Worm (Caenorhabditis elegans) whole organism, midembryonic: Measurements from ENCODE around the gene str-45.

ENCODE experiments used
- T22C8.4 ChIP-seq: fragments of 200-800 bp; sonication (Bioruptor generic); IDR thresholded peaks from 2 replicates; pipeline ENCODE4 v1.3.6; 2022; ENCODE audit warnings: missing genetic modification characterization, missing compliant biosample characterization
- flt-1 ChIP-seq: fragments of 200-800 bp; sonication (Bioruptor generic); IDR thresholded peaks from 2 replicates; pipeline ENCODE4 v1.3.6; 2022; ENCODE audit warnings: missing genetic modification characterization, missing compliant biosample characterization
- klf-2 ChIP-seq: fragments of 200-800 bp; sonication (Bioruptor generic); conservative IDR thresholded peaks from 2 replicates; pipeline ENCODE4 v1.3.6; 2022; ENCODE audit warnings: missing genetic modification reagents, missing genetic modification characterization, missing compliant biosample characterization
- med-1 ChIP-seq: sonication (generic microtip); optimal IDR thresholded peaks from 2 replicates; lab custom pipeline; 2017; ENCODE audit warnings: missing genetic modification characterization, mild to moderate bottlenecking, missing compliant biosample characterization, antibody characterized with exemption, missing genetic modification reagents; ENCODE audit not compliant: insufficient read depth
- ref-1 ChIP-seq: fragments of 200-800 bp; sonication (Bioruptor generic); conservative IDR thresholded peaks from 2 replicates; pipeline ENCODE4 v1.3.6; 2022; ENCODE audit warnings: missing genetic modification reagents, missing genetic modification characterization, missing compliant biosample characterization
- tab-1 ChIP-seq: fragments of 200-800 bp; sonication (Bioruptor generic); IDR thresholded peaks from 2 replicates; pipeline ENCODE4 v1.3.6; 2022; ENCODE audit warnings: missing genetic modification characterization, missing compliant biosample characterization
- ztf-23 ChIP-seq: fragments of 200-800 bp; sonication (Bioruptor generic); IDR thresholded peaks from 2 replicates; pipeline ENCODE4 v1.3.6; 2022; ENCODE audit warnings: missing genetic modification reagents, missing genetic modification characterization, missing compliant biosample characterization
- ztf-29 ChIP-seq: fragments of 200-800 bp; sonication (Bioruptor generic); IDR thresholded peaks from 2 replicates; pipeline ENCODE4 v1.3.6; 2022; ENCODE audit warnings: missing genetic modification reagents, missing genetic modification characterization, missing compliant biosample characterization

DNA sequence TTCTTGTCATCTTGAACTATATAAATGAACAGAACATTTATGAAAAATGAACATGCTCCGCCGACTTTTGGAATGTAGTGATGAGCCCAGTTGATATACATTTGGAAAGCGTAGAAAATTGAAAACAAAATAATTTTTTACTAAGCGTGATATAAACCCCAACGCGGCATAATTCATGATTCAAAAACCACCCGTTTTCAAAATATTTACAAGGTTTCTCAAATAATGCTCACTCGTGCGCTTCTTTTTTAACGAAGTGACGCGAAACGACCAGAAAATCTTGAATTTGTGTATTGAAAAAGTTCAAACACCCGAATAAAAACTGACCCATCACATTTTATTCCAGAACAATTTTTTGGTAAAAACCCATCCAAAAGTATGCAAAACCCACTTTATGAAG is 31.4 kb upstream of the str-45 start, which contains the start of gene srj-27:
- no peak for TF ChIP-seq T22C8.4 (GFP tag; lab: Robert Waterston, UW)
- no peak for TF ChIP-seq ztf-29 (GFP tag; lab: Robert Waterston, UW)
- no peak for TF ChIP-seq med-1 (GFP tag; lab: Kevin White, UChicago)
- TF ChIP-seq flt-1 (GFP tag; lab: Robert Waterston, UW) = no peak
- no peak for TF ChIP-seq klf-2 (GFP tag; lab: Robert Waterston, UW)
- no peak for TF ChIP-seq ztf-23 (GFP tag; lab: Robert Waterston, UW)
- TF ChIP-seq tab-1 = no peak
- TF ChIP-seq ref-1 (GFP tag; lab: Robert Waterston, UW) = no peak
